Fruit fly (Drosophila melanogaster): Measurements from ENCODE around the gene CG9459.

The CG9459 gene

dm6 chr3R:9783240-9783917, 34.8 kb downstream of the CG9459 start (continued):
- TF ChIP-seq CG10654 (GFP tag; optimal IDR thresholded peaks at IDR 0.05) (no peak), wdn (GFP tag; IDR thresholded peaks at IDR 0.05) (no peak), dmrt11E (tag; optimal IDR thresholded peaks at IDR 0.05) (peak; percentile 2), CG16813 (GFP tag; IDR thresholded peaks at IDR 0.05; ENCODE audit: partially characterized antibody) (no peak), salm (tag; optimal IDR thresholded peaks at IDR 0.05) (no peak), grau (tag; optimal IDR thresholded peaks at IDR 0.05) (peak; percentile 15), CG5953 (GFP tag; IDR thresholded peaks at IDR 0.05) (no peak), CG18619 (GFP tag; optimal IDR thresholded peaks at IDR 0.05) (no peak), CG11696 (GFP tag; IDR thresholded peaks at IDR 0.05) (peak; percentile 79), CG42726 (GFP tag; IDR thresholded peaks at IDR 0.05; ENCODE audit: partially characterized antibody) (no peak), D19A (tag; optimal IDR thresholded peaks at IDR 0.05) (peak; percentile 1), CG12744 (GFP tag; optimal IDR thresholded peaks at IDR 0.05) (no peak), tup (GFP tag; optimal IDR thresholded peaks at IDR 0.05) (no peak), lov (optimal IDR thresholded peaks at IDR 0.05) (no peak), lov (GFP tag; IDR thresholded peaks at IDR 0.05) (no peak), Hr51 (GFP tag; optimal IDR thresholded peaks at IDR 0.05) (peak in 1 of 2 experiments; percentile 36), CG10267 (tag; optimal IDR thresholded peaks at IDR 0.05) (no peak), hbn (GFP tag; IDR thresholded peaks at IDR 0.05; ENCODE audit: partially characterized antibody) (no peak), so (GFP tag; IDR thresholded peaks at IDR 0.05) (0 out of 3 replicates have a peak, but pooled peaks have one; percentile 25), CG7745 (tag; optimal IDR thresholded peaks at IDR 0.05) (no peak), Bdp1 (GFP tag; optimal IDR thresholded peaks at IDR 0.05) (no peak), D19B (GFP tag; optimal IDR thresholded peaks at IDR 0.05) (no peak), HmgD (GFP tag; optimal IDR thresholded peaks at IDR 0.05) (no peak)

DNA sequence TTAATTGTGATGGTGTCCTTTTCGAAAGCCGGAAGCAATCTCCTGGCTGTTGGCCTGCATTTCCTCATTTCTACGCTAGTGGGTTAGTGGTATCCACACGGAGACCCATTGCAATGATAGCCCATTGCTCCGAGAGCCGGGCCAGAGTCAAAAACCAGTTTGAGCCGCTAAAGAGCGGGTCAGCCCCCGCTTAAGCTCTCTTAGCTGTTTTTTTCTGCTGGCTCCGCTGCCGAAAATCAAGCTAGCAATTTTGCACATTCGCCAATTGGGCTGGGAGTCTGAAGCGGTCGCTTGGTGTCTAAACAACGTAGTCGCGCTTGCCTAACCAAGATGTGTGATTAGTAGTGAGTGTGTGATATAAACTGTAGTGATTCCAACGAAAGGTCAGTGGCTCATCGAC, 38.4 kb downstream of the CG9459 start, which contains the start of gene CG12947:
TSS of gene CG12947 (plus strand) at position 301 of the 400 bp plus-strand sequence.
- no peak for TF ChIP-seq CG4404 (GFP tag; IDR thresholded peaks at IDR 0.05)
- peak; percentile 11; the same call in 1 of the 2 replicates for TF ChIP-seq Scr (GFP tag; IDR thresholded peaks at IDR 0.05; ENCODE audit: partially characterized antibody)
- no peak for TF ChIP-seq CG30431 (GFP tag; optimal IDR thresholded peaks at IDR 0.05)
- no peak for TF ChIP-seq HLHmδ (GFP tag; optimal IDR thresholded peaks at IDR 0.05)
- peak; percentile 51 for TF ChIP-seq Med (GFP tag)
- TF ChIP-seq Drgx (GFP tag; IDR thresholded peaks at IDR 0.05), result 0 out of 2 replicates have a peak, but pooled peaks have one; percentile 21
- TF ChIP-seq prd (optimal IDR thresholded peaks at IDR 0.05), result no peak
- no peak for TF ChIP-seq prd (GFP tag; IDR thresholded peaks at IDR 0.05)
- TF ChIP-seq CG42726 (GFP tag; IDR thresholded peaks at IDR 0.05; ENCODE audit: partially characterized antibody), result no peak
- no peak for TF ChIP-seq CG6683 (GFP tag; optimal IDR thresholded peaks at IDR 0.05)
- peak; percentile 26 for TF ChIP-seq CG3163 (GFP tag; optimal IDR thresholded peaks at IDR 0.05)
- 0 out of 3 replicates have a peak, but pooled peaks have one; percentile 14 for TF ChIP-seq Dbx (GFP tag; IDR thresholded peaks at IDR 0.05)
- TF ChIP-seq CG13296 (GFP tag; optimal IDR thresholded peaks at IDR 0.05), result no peak
- no peak for TF ChIP-seq CoRest (tag; optimal IDR thresholded peaks at IDR 0.05)
- no peak for TF ChIP-seq al (GFP tag; IDR thresholded peaks at IDR 0.05)
- TF ChIP-seq chm (GFP tag; IDR thresholded peaks at IDR 0.05), result 0 out of 2 replicates have a peak, but pooled peaks have one; percentile 12
- TF ChIP-seq cwo (GFP tag; optimal IDR thresholded peaks at IDR 0.05), result no peak
- TF ChIP-seq CG7987 (GFP tag; optimal IDR thresholded peaks at IDR 0.05), result no peak
- no peak for TF ChIP-seq kni (GFP tag; optimal IDR thresholded peaks at IDR 0.05)
- 0 out of 3 replicates have a peak, but pooled peaks have one; percentile 16 for TF ChIP-seq CG34422 (GFP tag; IDR thresholded peaks at IDR 0.05)
- TF ChIP-seq twi (tag; optimal IDR thresholded peaks at IDR 0.05), result no peak
- TF ChIP-seq CG6175 (GFP tag; IDR thresholded peaks at IDR 0.05), result 0 out of 3 replicates have a peak, but pooled peaks have one; percentile 45
- no peak for TF ChIP-seq GATAe (GFP tag; conservative IDR thresholded peaks at IDR 0.05)
- TF ChIP-seq sens (GFP tag), result no peak
- TF ChIP-seq shn (GFP tag; optimal IDR thresholded peaks at IDR 0.05), result no peak
- TF ChIP-seq Bteb2 (GFP tag; optimal IDR thresholded peaks at IDR 0.05), result no peak
- TF ChIP-seq CG3995 (GFP tag; optimal IDR thresholded peaks at IDR 0.05), result no peak
- TF ChIP-seq CG2712 (tag; optimal IDR thresholded peaks at IDR 0.05), result no peak

Measured in whole organism, embryonic.